Worm (Caenorhabditis elegans) whole organism, young adult: ENCODE results near the gene Y39A1A.16.

Experiments
- F49E8.2 ChIP-seq: sonication (generic microtip); optimal IDR thresholded peaks from 3 replicates; lab custom pipeline; 2017; ENCODE audit warnings: missing genetic modification characterization, mild to moderate bottlenecking, missing compliant biosample characterization, antibody characterized with exemption, moderate library complexity; ENCODE audit not compliant: insufficient read depth
- Y53F4B.3 ChIP-seq: fragments of 200-800 bp; sonication (Bioruptor generic); IDR thresholded peaks from 2 replicates; pipeline ENCODE4 v1.3.6; 2022; ENCODE audit warnings: missing genetic modification reagents, missing genetic modification characterization, missing compliant biosample characterization
- Y95B8A.8 ChIP-seq: fragments of 200-800 bp; sonication (Bioruptor generic); IDR thresholded peaks from 2 replicates; pipeline ENCODE4 v1.3.6; 2022; ENCODE audit warnings: missing genetic modification reagents, missing genetic modification characterization, missing compliant biosample characterization
- akir-1 ChIP-seq: fragments of 200-800 bp; sonication (Bioruptor generic); optimal IDR thresholded peaks from 2 replicates; lab custom pipeline; 2018; ENCODE audit warnings: mild to moderate bottlenecking, missing genetic modification characterization, moderate library complexity, missing compliant biosample characterization
- aptf-3 ChIP-seq: fragments of 200-800 bp; sonication (Bioruptor generic); IDR thresholded peaks from 2 replicates; pipeline ENCODE4 v1.3.6; 2022; ENCODE audit warnings: missing genetic modification characterization, missing compliant biosample characterization
- atf-7 ChIP-seq: sonication (generic microtip); optimal IDR thresholded peaks from 2 replicates; lab custom pipeline; 2017; ENCODE audit warnings: mild to moderate bottlenecking, missing genetic modification characterization, missing compliant biosample characterization
- cebp-1 ChIP-seq, 2 experiments: fragments of 200-800 bp in 1 of 2; sonication (Bioruptor generic) in 1 of 2; sonication (generic microtip) in 1 of 2; IDR thresholded peaks in 1 of 2; optimal IDR thresholded peaks in 1 of 2; 2 replicates each; pipeline versions ENCODE4 v1.3.6 to Lab custom; 2017 to 2022; ENCODE audit warnings: missing compliant biosample characterization in 2 of 2, missing genetic modification characterization in 2 of 2, mild to moderate bottlenecking in 1 of 2, missing genetic modification reagents in 1 of 2, moderate library complexity in 1 of 2
- ceh-58 ChIP-seq: fragments of 200-800 bp; sonication (Bioruptor generic); IDR thresholded peaks from 2 replicates; pipeline ENCODE4 v1.3.6; 2022; ENCODE audit warnings: missing genetic modification characterization, missing compliant biosample characterization
- ceh-91 ChIP-seq: fragments of 200-800 bp; sonication (Bioruptor generic); IDR thresholded peaks from 2 replicates; pipeline ENCODE4 v1.3.6; 2022; ENCODE audit warnings: missing genetic modification reagents, missing genetic modification characterization, missing compliant biosample characterization
- dpff-1 ChIP-seq: sonication (generic microtip); optimal IDR thresholded peaks from 2 replicates; lab custom pipeline; 2017; ENCODE audit warnings: mild to moderate bottlenecking, missing genetic modification characterization, missing compliant biosample characterization
- dpl-1 ChIP-seq: fragments of 150-350 bp; optimal IDR thresholded peaks from 2 replicates; lab custom pipeline; 2014; ENCODE audit warnings: missing biosample characterization, missing genetic modification reagents, missing genetic modification characterization
- him-1 ChIP-seq: sonication (generic microtip); optimal IDR thresholded peaks from 2 replicates; lab custom pipeline; 2016; ENCODE audit warnings: missing genotype, missing genetic modification reagents, missing genetic modification characterization, missing compliant biosample characterization
- hlh-26 ChIP-seq: fragments of 200-800 bp; sonication (Bioruptor generic); conservative IDR thresholded peaks from 2 replicates; pipeline ENCODE4 v1.3.6; 2022; ENCODE audit warnings: missing genetic modification reagents, missing genetic modification characterization, missing compliant biosample characterization
- hmg-1.2 ChIP-seq: fragments of 200-800 bp; sonication (Bioruptor generic); IDR thresholded peaks from 2 replicates; pipeline ENCODE4 v1.3.6; 2022; ENCODE audit warnings: missing genetic modification reagents, missing genetic modification characterization, missing compliant biosample characterization
- hrde-1 ChIP-seq: sonication (generic microtip); optimal IDR thresholded peaks from 2 replicates; lab custom pipeline; 2016; ENCODE audit warnings: missing genetic modification characterization, mild to moderate bottlenecking, missing compliant biosample characterization, moderate library complexity, missing genotype, missing genetic modification reagents, borderline replicate concordance
- lin-35 ChIP-seq, 3 experiments: fragments of 150-350 bp in 2 of 3; sonication (generic microtip) in 1 of 3; optimal IDR thresholded peaks; 2 replicates each; lab custom pipeline; 2014 to 2018; ENCODE audit warnings: missing biosample characterization in 3 of 3, missing genetic modification characterization in 3 of 3, missing genetic modification reagents in 3 of 3
- lsl-1 ChIP-seq: fragments of 200-800 bp; sonication (Bioruptor generic); optimal IDR thresholded peaks from 2 replicates; lab custom pipeline; 2018; ENCODE audit warnings: mild to moderate bottlenecking, missing genetic modification characterization, moderate library complexity, missing compliant biosample characterization
- madf-10 ChIP-seq: sonication (generic microtip); optimal IDR thresholded peaks from 2 replicates; lab custom pipeline; 2016; ENCODE audit warnings: mild to moderate bottlenecking, missing genetic modification characterization, missing compliant biosample characterization
- madf-6 ChIP-seq: fragments of 200-800 bp; sonication (Bioruptor generic); IDR thresholded peaks from 2 replicates; pipeline ENCODE4 v1.3.6; 2022; ENCODE audit warnings: missing genetic modification reagents, missing genetic modification characterization, missing compliant biosample characterization
- mcd-1 ChIP-seq: fragments of 200-800 bp; sonication (Bioruptor generic); IDR thresholded peaks from 2 replicates; pipeline ENCODE4 v1.3.6; 2022; ENCODE audit warnings: missing genetic modification reagents, missing genetic modification characterization, missing compliant biosample characterization
- mel-28 ChIP-seq: sonication (generic microtip); optimal IDR thresholded peaks from 2 replicates; lab custom pipeline; 2016; ENCODE audit warnings: borderline replicate concordance, mild to moderate bottlenecking, missing genetic modification characterization, missing compliant biosample characterization
- nfya-2 ChIP-seq: fragments of 200-800 bp; sonication (Bioruptor generic); IDR thresholded peaks from 2 replicates; pipeline ENCODE4 v1.3.6; 2022; ENCODE audit warnings: missing genetic modification reagents, missing genetic modification characterization, missing compliant biosample characterization
- nhr-179 ChIP-seq: sonication (generic microtip); optimal IDR thresholded peaks from 2 replicates; lab custom pipeline; 2016; ENCODE audit warnings: mild to moderate bottlenecking, missing genetic modification characterization, missing compliant biosample characterization
- nhr-27 ChIP-seq: fragments of 200-800 bp; sonication (Bioruptor generic); optimal IDR thresholded peaks from 2 replicates; lab custom pipeline; 2018; ENCODE audit warnings: mild to moderate bottlenecking, missing genetic modification characterization, moderate library complexity, missing compliant biosample characterization
- rcor-1 ChIP-seq: fragments of 200-800 bp; sonication (Bioruptor generic); IDR thresholded peaks from 2 replicates; pipeline ENCODE4 v1.3.6; 2022; ENCODE audit warnings: missing genetic modification reagents, missing genetic modification characterization, missing compliant biosample characterization
- snpc-1.1 ChIP-seq: sonication (generic microtip); optimal IDR thresholded peaks from 2 replicates; lab custom pipeline; 2017; ENCODE audit warnings: missing genetic modification characterization, mild to moderate bottlenecking, missing compliant biosample characterization, antibody characterized with exemption, moderate library complexity, missing genotype, missing genetic modification reagents; ENCODE audit not compliant: insufficient read depth
- snpc-3.4 ChIP-seq: sonication (generic microtip); optimal IDR thresholded peaks from 2 replicates; lab custom pipeline; 2017; ENCODE audit warnings: missing genetic modification characterization, mild to moderate bottlenecking, missing compliant biosample characterization, antibody characterized with exemption, moderate library complexity, missing genotype, missing genetic modification reagents
- somi-1 ChIP-seq: fragments of 200-800 bp; sonication (Bioruptor generic); optimal IDR thresholded peaks from 2 replicates; lab custom pipeline; 2018; ENCODE audit warnings: mild to moderate bottlenecking, missing genetic modification characterization, missing compliant biosample characterization
- tbp1 ChIP-seq: fragments of 200-800 bp; sonication (Bioruptor generic); optimal IDR thresholded peaks from 2 replicates; lab custom pipeline; 2018; ENCODE audit warnings: mild to moderate bottlenecking, missing genetic modification characterization, missing compliant biosample characterization
- tlf-1 ChIP-seq: fragments of 200-800 bp; sonication (Bioruptor generic); optimal IDR thresholded peaks from 2 replicates; lab custom pipeline; 2018; ENCODE audit warnings: mild to moderate bottlenecking, missing genetic modification characterization, missing compliant biosample characterization
- ztf-3 ChIP-seq: fragments of 200-800 bp; sonication (Bioruptor generic); optimal IDR thresholded peaks from 2 replicates; lab custom pipeline; 2018; ENCODE audit warnings: mild to moderate bottlenecking, missing genetic modification characterization, missing compliant biosample characterization
- ztf-6 ChIP-seq: fragments of 200-800 bp; sonication (Bioruptor generic); IDR thresholded peaks from 2 replicates; pipeline ENCODE4 v1.3.6; 2022; ENCODE audit warnings: missing genetic modification reagents, missing genetic modification characterization, missing compliant biosample characterization

The Y39A1A.16 gene

DNA sequence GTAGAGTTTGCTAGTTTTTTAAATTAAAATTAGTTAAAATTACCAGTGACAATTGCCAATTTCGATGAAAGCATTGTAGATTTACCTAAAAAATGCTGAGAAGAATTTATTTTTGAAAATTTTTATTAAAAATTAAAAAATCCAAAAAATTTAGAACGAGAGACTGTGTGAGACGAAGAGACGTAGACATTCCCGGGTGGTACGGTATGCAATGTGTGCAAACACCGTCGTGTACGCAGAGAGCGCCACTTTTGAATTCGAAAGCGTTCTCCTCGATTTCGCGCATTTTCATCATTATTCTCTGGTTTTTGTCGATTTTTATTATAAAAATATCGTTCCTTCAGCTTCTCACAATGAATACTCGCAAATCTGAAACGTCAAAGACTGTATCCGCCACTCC lies 36.3 kb upstream of the Y39A1A.16 start, which contains the start of the genes dhs-11 and orc-1 (continued):
- TF ChIP-seq lsl-1 (GFP tag; lab: Kevin White, UChicago) = peak; percentile 90
- no peak for TF ChIP-seq ztf-3 (GFP tag; lab: Kevin White, UChicago)
- TF ChIP-seq snpc-1.1 (tag; lab: Kevin White, UChicago) = peak; percentile 3
- no peak for TF ChIP-seq dpff-1 (tag; lab: Kevin White, UChicago)
- TF ChIP-seq atf-7 (tag; lab: Kevin White, UChicago) = no peak
- TF ChIP-seq tlf-1 (GFP tag; lab: Kevin White, UChicago) = no peak
- no peak for TF ChIP-seq madf-10 (tag; lab: Kevin White, UChicago)
- no peak for TF ChIP-seq Y53F4B.3 (GFP tag; lab: Robert Waterston, UW)
- no peak for TF ChIP-seq hlh-26 (GFP tag; lab: Robert Waterston, UW)
- peak; percentile 74 for TF ChIP-seq dpl-1 (GFP tag; lab: Kevin White, UChicago)
- peak; percentile 34 for TF ChIP-seq him-1 (tag; lab: Kevin White, UChicago)
- TF ChIP-seq hmg-1.2 (GFP tag; lab: Robert Waterston, UW) = peak; percentile 99
- TF ChIP-seq nfya-2 (GFP tag; lab: Robert Waterston, UW) = no peak
- no peak for TF ChIP-seq akir-1 (GFP tag; lab: Kevin White, UChicago)
- no peak for TF ChIP-seq hrde-1 (tag; lab: Kevin White, UChicago)
- TF ChIP-seq cebp-1 (GFP tag; IDR thresholded peaks at IDR 0.05; lab: Robert Waterston, UW) = no peak
- no peak for TF ChIP-seq cebp-1 (tag; optimal IDR thresholded peaks at IDR 0.05; lab: Kevin White, UChicago)
- no peak for TF ChIP-seq nhr-179
- TF ChIP-seq ceh-91 = no peak
- TF ChIP-seq mcd-1 (GFP tag; lab: Robert Waterston, UW) = 0 out of 2 replicates have a peak, but pooled peaks have one; percentile 41
- peak; percentile 42 for TF ChIP-seq snpc-3.4 (tag; lab: Kevin White, UChicago)
- TF ChIP-seq madf-6 (GFP tag; lab: Robert Waterston, UW) = peak; percentile 84
- TF ChIP-seq lin-35 (GFP tag; optimal IDR thresholded peaks at IDR 0.05; lab: Kevin White, UChicago) = peak in 2 of 3 experiments; percentile 20 to 48
- TF ChIP-seq ceh-58 (GFP tag; lab: Robert Waterston, UW) = no peak
- peak; percentile 35 for TF ChIP-seq tbp1 (GFP tag; lab: Kevin White, UChicago)
- no peak for TF ChIP-seq nhr-27
- no peak for TF ChIP-seq somi-1 (GFP tag; lab: Kevin White, UChicago)
- TF ChIP-seq mel-28 (tag; lab: Kevin White, UChicago) = no peak

DNA sequence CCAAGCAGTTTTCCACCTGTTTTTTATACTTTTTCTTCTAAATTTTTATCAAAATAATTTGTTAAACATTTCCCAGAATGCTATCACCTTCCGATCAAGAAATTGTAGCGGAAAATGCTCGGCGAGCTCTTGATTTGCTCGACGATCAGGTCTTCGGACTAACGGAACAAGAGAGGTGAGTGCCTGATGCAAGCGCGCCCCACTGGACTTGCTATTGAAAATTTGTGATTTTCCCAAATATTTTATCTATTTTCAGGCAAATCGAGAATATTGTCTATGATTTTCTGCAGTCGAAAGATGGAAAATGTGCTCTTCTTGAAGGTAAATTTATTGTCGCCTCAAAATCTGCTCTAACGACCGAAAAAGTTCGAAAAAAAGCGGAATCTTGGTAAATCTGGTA lies 33.0 kb upstream of the Y39A1A.16 start, which contains the start of gene orc-4:
TSS of gene orc-4 (plus strand) at position 77 of the 400 bp plus-strand sequence.
- TF ChIP-seq Y95B8A.8 (0 out of 2 replicates have a peak, but pooled peaks have one; percentile 33), ztf-6 (GFP tag; lab: Robert Waterston, UW) (no peak), nhr-27 (no peak), mcd-1 (GFP tag; lab: Robert Waterston, UW) (peak; percentile 75), F49E8.2 (tag; lab: Kevin White, UChicago) (peak; percentile 11), aptf-3 (GFP tag; lab: Robert Waterston, UW) (no peak), ztf-3 (GFP tag; lab: Kevin White, UChicago) (no peak)

DNA sequence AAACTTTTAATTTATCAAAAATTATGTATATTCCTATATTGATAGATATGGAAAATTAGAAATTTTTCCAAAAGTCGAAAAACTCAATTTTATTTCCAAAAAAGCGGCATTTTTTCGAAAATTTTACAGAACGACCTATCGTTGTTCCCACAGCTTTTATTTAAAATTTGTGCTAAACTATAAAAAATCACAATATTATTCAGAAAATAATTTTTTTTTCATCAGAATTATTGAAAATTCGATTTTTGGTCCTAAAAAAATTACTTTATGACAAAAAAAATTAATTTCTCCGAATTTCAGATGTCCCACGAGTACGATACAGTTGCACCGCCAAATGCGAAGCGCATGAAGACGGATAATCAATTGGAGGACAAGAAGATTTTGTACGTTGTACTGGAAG lies 29.9 kb upstream of the Y39A1A.16 start, which contains the start of gene emg-1:
TSS of gene emg-1 (plus strand) at position 301 of the 400 bp plus-strand sequence.
- TF ChIP-seq lsl-1 (GFP tag; lab: Kevin White, UChicago) (no peak), rcor-1 (GFP tag; lab: Robert Waterston, UW) (no peak)
